Fruit fly (Drosophila melanogaster) whole organism, embryonic: Measurements from ENCODE around the gene CG12310.

Experiments used
- CG10267 ChIP-seq: fragments of 200-800 bp; sonication (Bioruptor generic); optimal IDR thresholded peaks from 2 replicates; lab custom pipeline; 2018; ENCODE audit warnings: missing biosample characterization, mild to moderate bottlenecking, missing genetic modification characterization, moderate library complexity
- CG10274 ChIP-seq: fragments of 200-800 bp; sonication (Bioruptor generic); optimal IDR thresholded peaks from 3 replicates; lab custom pipeline; 2017; ENCODE audit warnings: missing biosample characterization, mild to moderate bottlenecking, missing genetic modification characterization
- CG10321 ChIP-seq: fragments of 200-800 bp; sonication (Bioruptor generic); IDR thresholded peaks from 2 replicates; pipeline ENCODE4 v1.3.6; 2022; ENCODE audit warnings: missing biosample characterization, missing genetic modification characterization
- CG11085 ChIP-seq: fragments of 200-800 bp; sonication (Bioruptor generic); IDR thresholded peaks from 2 replicates; pipeline ENCODE4 v1.3.6; 2022; ENCODE audit warnings: missing biosample characterization, missing genetic modification characterization
- CG11723 ChIP-seq: fragments of 200-800 bp; sonication (Bioruptor generic); optimal IDR thresholded peaks from 2 replicates; lab custom pipeline; 2017; ENCODE audit warnings: missing biosample characterization, mild to moderate bottlenecking, missing genetic modification characterization
- CG14965 ChIP-seq: fragments of 200-800 bp; sonication (Bioruptor generic); optimal IDR thresholded peaks from 2 replicates; lab custom pipeline; 2016; ENCODE audit warnings: missing biosample characterization, missing genetic modification characterization, borderline replicate concordance
- CG15479 ChIP-seq: fragments of 200-800 bp; sonication (Bioruptor generic); optimal IDR thresholded peaks from 3 replicates; lab custom pipeline; 2019; ENCODE audit warnings: missing biosample characterization, mild to moderate bottlenecking, missing genetic modification characterization, moderate library complexity
- CG15696 ChIP-seq: fragments of 200-800 bp; sonication (Bioruptor generic); optimal IDR thresholded peaks from 2 replicates; lab custom pipeline; 2019; ENCODE audit warnings: missing biosample characterization, mild to moderate bottlenecking, missing genetic modification characterization, moderate library complexity
- CG16813 ChIP-seq: fragments of 200-800 bp; sonication (Bioruptor generic); IDR thresholded peaks from 3 replicates; pipeline ENCODE4 v1.3.6; 2022; ENCODE audit warnings: missing biosample characterization, missing genetic modification characterization; ENCODE audit not compliant: partially characterized antibody
- CG1792 ChIP-seq: fragments of 200-800 bp; sonication (Bioruptor generic); optimal IDR thresholded peaks from 2 replicates; lab custom pipeline; 2016; ENCODE audit warnings: missing biosample characterization, missing genetic modification characterization
- CG2889 ChIP-seq: fragments of 200-800 bp; sonication (Bioruptor generic); IDR thresholded peaks from 3 replicates; pipeline ENCODE4 v1.3.6; 2022; ENCODE audit warnings: missing biosample characterization, missing genetic modification characterization
- CG34376 ChIP-seq: fragments of 200-800 bp; sonication (Bioruptor generic); optimal IDR thresholded peaks from 2 replicates; lab custom pipeline; 2018; ENCODE audit warnings: missing biosample characterization, mild to moderate bottlenecking, missing genetic modification characterization
- CG4617 ChIP-seq: fragments of 200-800 bp; sonication (Bioruptor generic); optimal IDR thresholded peaks from 3 replicates; lab custom pipeline; 2016; ENCODE audit warnings: missing biosample characterization, missing genetic modification characterization, borderline replicate concordance
- CG4854 ChIP-seq: fragments of 200-800 bp; sonication (Bioruptor generic); optimal IDR thresholded peaks from 2 replicates; lab custom pipeline; 2016; ENCODE audit warnings: missing biosample characterization, missing genetic modification characterization, inconsistent platforms
- CG6654 ChIP-seq: fragments of 200-800 bp; sonication (Bioruptor generic); optimal IDR thresholded peaks from 2 replicates; lab custom pipeline; 2017; ENCODE audit warnings: missing biosample characterization, mild to moderate bottlenecking, missing genetic modification characterization
- CG7556 ChIP-seq: fragments of 200-800 bp; sonication (Bioruptor generic); optimal IDR thresholded peaks from 2 replicates; lab custom pipeline; 2017; ENCODE audit warnings: missing biosample characterization, mild to moderate bottlenecking, missing genetic modification characterization
- CG8924 ChIP-seq: fragments of 200-800 bp; optimal IDR thresholded peaks from 3 replicates; lab custom pipeline; 2019; ENCODE audit warnings: missing biosample characterization, mild to moderate bottlenecking, missing genetic modification characterization, moderate library complexity
- CG9727 ChIP-seq: fragments of 200-800 bp; sonication (Bioruptor generic); optimal IDR thresholded peaks from 3 replicates; lab custom pipeline; 2017; ENCODE audit warnings: missing biosample characterization, mild to moderate bottlenecking, missing genetic modification characterization
- CTCF ChIP-seq: fragments of 200-800 bp; sonication (Bioruptor generic); optimal IDR thresholded peaks from 2 replicates; lab custom pipeline; 2017; ENCODE audit warnings: missing biosample characterization, mild to moderate bottlenecking, missing genetic modification characterization, moderate library complexity
- Fer2 ChIP-seq: fragments of 200-800 bp; sonication (Bioruptor generic); optimal IDR thresholded peaks from 2 replicates; lab custom pipeline; 2018; ENCODE audit warnings: missing biosample characterization, mild to moderate bottlenecking, missing genetic modification characterization, moderate library complexity
- HLH4C ChIP-seq: fragments of 200-800 bp; sonication (Bioruptor generic); IDR thresholded peaks from 3 replicates; pipeline ENCODE4 v1.3.6; 2022; ENCODE audit warnings: missing biosample characterization, missing genetic modification characterization; ENCODE audit not compliant: partially characterized antibody
- Hey ChIP-seq: fragments of 200-800 bp; sonication (Bioruptor generic); optimal IDR thresholded peaks from 3 replicates; lab custom pipeline; 2018; ENCODE audit warnings: missing biosample characterization, mild to moderate bottlenecking, missing genetic modification characterization
- Hmr ChIP-seq: fragments of 200-800 bp; sonication (Bioruptor generic); optimal IDR thresholded peaks from 3 replicates; lab custom pipeline; 2017; ENCODE audit warnings: mild to moderate bottlenecking, missing biosample characterization, missing genetic modification reagents, missing genetic modification characterization
- MESR4 ChIP-seq: fragments of 200-800 bp; sonication (Bioruptor generic); optimal IDR thresholded peaks from 2 replicates; lab custom pipeline; 2018; ENCODE audit warnings: missing biosample characterization, mild to moderate bottlenecking, missing genetic modification characterization, moderate library complexity
- NC2β ChIP-seq: fragments of 200-800 bp; sonication (Bioruptor generic); optimal IDR thresholded peaks from 2 replicates; lab custom pipeline; 2016; ENCODE audit warnings: missing biosample characterization, missing genetic modification characterization
- Opbp ChIP-seq: fragments of 200-800 bp; sonication (Bioruptor generic); IDR thresholded peaks from 3 replicates; pipeline ENCODE4 v1.3.6; 2022; ENCODE audit warnings: missing biosample characterization, missing genetic modification characterization; ENCODE audit not compliant: partially characterized antibody
- Scr ChIP-seq: fragments of 200-800 bp; sonication (Bioruptor generic); IDR thresholded peaks from 2 replicates; pipeline ENCODE4 v1.3.6; 2022; ENCODE audit warnings: missing biosample characterization, missing genetic modification characterization; ENCODE audit not compliant: partially characterized antibody
- Trl ChIP-seq, 3 experiments: fragments of >200 bp in 2 of 3; fragments of 200-800 bp in 1 of 3; sonication (Bioruptor generic) in 1 of 3; optimal IDR thresholded peaks; 2 replicates in 1 of 3; 3 replicates in 2 of 3; lab custom pipeline; 2016 to 2017; ENCODE audit warnings: missing biosample characterization in 1 of 3, missing genetic modification characterization in 1 of 3
- abd-A ChIP-seq: fragments of 200-800 bp; sonication (Bioruptor generic); optimal IDR thresholded peaks from 3 replicates; lab custom pipeline; 2019; ENCODE audit warnings: missing biosample characterization, mild to moderate bottlenecking, missing genetic modification characterization, moderate library complexity
- ash1 ChIP-seq: fragments of 200-800 bp; sonication (Bioruptor generic); optimal IDR thresholded peaks from 2 replicates; lab custom pipeline; 2018; ENCODE audit warnings: missing biosample characterization, mild to moderate bottlenecking, missing genetic modification characterization
- bowl ChIP-seq: fragments of 200-800 bp; sonication (Bioruptor generic); IDR thresholded peaks from 2 replicates; pipeline ENCODE4 v1.3.6; 2022; ENCODE audit warnings: missing biosample characterization, missing genetic modification characterization
- corto ChIP-seq: fragments of 200-800 bp; sonication (Bioruptor generic); optimal IDR thresholded peaks from 2 replicates; lab custom pipeline; 2016; ENCODE audit warnings: missing biosample characterization, mild to moderate bottlenecking, missing genetic modification characterization, moderate library complexity
- dan ChIP-seq: fragments of 200-800 bp; sonication (Bioruptor generic); IDR thresholded peaks from 2 replicates; pipeline ENCODE4 v1.3.6; 2022; ENCODE audit warnings: missing biosample characterization, missing genetic modification characterization
- disco-r ChIP-seq: fragments of 200-800 bp; sonication (Bioruptor generic); optimal IDR thresholded peaks from 2 replicates; lab custom pipeline; 2016; ENCODE audit warnings: missing biosample characterization, missing genetic modification characterization
- dm ChIP-seq: fragments of 200-800 bp; sonication (Bioruptor generic); optimal IDR thresholded peaks from 3 replicates; lab custom pipeline; 2016; ENCODE audit warnings: missing biosample characterization, missing genetic modification characterization
- dysf ChIP-seq: fragments of 200-800 bp; sonication (Bioruptor generic); IDR thresholded peaks from 3 replicates; pipeline ENCODE4 v1.3.6; 2022; ENCODE audit warnings: missing biosample characterization, missing genetic modification characterization
- fd64A ChIP-seq: fragments of 200-800 bp; sonication (Bioruptor generic); optimal IDR thresholded peaks from 3 replicates; lab custom pipeline; 2018; ENCODE audit warnings: missing biosample characterization, mild to moderate bottlenecking, missing genetic modification characterization
- hbn ChIP-seq: fragments of 200-800 bp; sonication (Bioruptor generic); IDR thresholded peaks from 2 replicates; pipeline ENCODE4 v1.3.6; 2022; ENCODE audit warnings: missing biosample characterization, missing genetic modification characterization; ENCODE audit not compliant: partially characterized antibody
- kay ChIP-seq: fragments of 200-800 bp; sonication (Bioruptor generic); optimal IDR thresholded peaks from 2 replicates; lab custom pipeline; 2016; ENCODE audit warnings: missing biosample characterization, missing genetic modification characterization
- mam ChIP-seq: fragments of 200-800 bp; sonication (Bioruptor generic); optimal IDR thresholded peaks from 3 replicates; lab custom pipeline; 2016; ENCODE audit warnings: missing biosample characterization, missing genetic modification characterization
- pros ChIP-seq: fragments of 200-800 bp; sonication (Bioruptor generic); optimal IDR thresholded peaks from 3 replicates; lab custom pipeline; 2019; ENCODE audit warnings: missing biosample characterization, mild to moderate bottlenecking, missing genetic modification characterization, moderate library complexity
- row ChIP-seq: fragments of 200-800 bp; sonication (Bioruptor generic); IDR thresholded peaks from 3 replicates; pipeline ENCODE4 v1.3.6; 2022; ENCODE audit warnings: missing biosample characterization, missing genetic modification characterization
- scrt ChIP-seq: fragments of 200-800 bp; sonication (Bioruptor generic); optimal IDR thresholded peaks from 2 replicates; lab custom pipeline; 2018; ENCODE audit warnings: missing biosample characterization, mild to moderate bottlenecking, missing genetic modification characterization, moderate library complexity
- stc ChIP-seq: fragments of 200-800 bp; sonication (Bioruptor generic); IDR thresholded peaks from 2 replicates; pipeline ENCODE4 v1.3.6; 2022; ENCODE audit warnings: missing biosample characterization, missing genetic modification characterization
- vfl ChIP-seq: fragments of 200-800 bp; sonication (Bioruptor generic); optimal IDR thresholded peaks from 2 replicates; lab custom pipeline; 2016; ENCODE audit warnings: missing biosample characterization, missing genetic modification characterization
- vvl ChIP-seq: fragments of 200-800 bp; sonication (Bioruptor generic); IDR thresholded peaks from 2 replicates; pipeline ENCODE4 v1.3.6; 2022; ENCODE audit warnings: missing biosample characterization, missing genetic modification characterization
- zen ChIP-seq: fragments of 200-800 bp; sonication (Bioruptor generic); optimal IDR thresholded peaks from 3 replicates; lab custom pipeline; 2018; ENCODE audit warnings: missing biosample characterization, mild to moderate bottlenecking, missing genetic modification characterization, moderate library complexity
- zfh2 ChIP-seq: fragments of 200-800 bp; sonication (Bioruptor generic); optimal IDR thresholded peaks from 2 replicates; lab custom pipeline; 2016; ENCODE audit warnings: missing biosample characterization, missing genetic modification characterization

Gene CG12310

dm6 chr3L:15021008-15021407 is 29.6 kb downstream of the CG12310 start (continued):
- TF ChIP-seq CG14965 (GFP tag; lab: Kevin White, UChicago) = no peak
- TF ChIP-seq CG11723 (GFP tag; lab: Kevin White, UChicago) = no peak
- no peak for TF ChIP-seq row (GFP tag; lab: Robert Waterston, UW)
- no peak for TF ChIP-seq scrt (GFP tag; lab: Kevin White, UChicago)
- peak in 1 of 2 experiments; percentile 47 for TF ChIP-seq Trl (optimal IDR thresholded peaks at IDR 0.05; lab: Kevin White, UChicago)
- TF ChIP-seq Trl (GFP tag; optimal IDR thresholded peaks at IDR 0.05; lab: Kevin White, UChicago) = no peak
- no peak for TF ChIP-seq CG7556
- peak; percentile 91 for TF ChIP-seq pros
- TF ChIP-seq CG15696 (tag; lab: Kevin White, UChicago) = no peak
- TF ChIP-seq CG11085 (GFP tag; lab: Robert Waterston, UW) = no peak
- TF ChIP-seq fd64A (GFP tag; lab: Kevin White, UChicago) = no peak
- TF ChIP-seq CG4854 (GFP tag; lab: Kevin White, UChicago) = no peak
- no peak for TF ChIP-seq corto (GFP tag; lab: Kevin White, UChicago)
- TF ChIP-seq Scr (GFP tag; lab: Robert Waterston, UW) = no peak
- TF ChIP-seq CG8924 = peak; percentile 59
- no peak for TF ChIP-seq CTCF (GFP tag; lab: Kevin White, UChicago)
- no peak for TF ChIP-seq disco-r (GFP tag; lab: Kevin White, UChicago)
- TF ChIP-seq abd-A (tag; lab: Kevin White, UChicago) = peak; percentile 59
- no peak for TF ChIP-seq Hmr (GFP tag; lab: Kevin White, UChicago)
- no peak for TF ChIP-seq NC2β (GFP tag; lab: Kevin White, UChicago)
- no peak for TF ChIP-seq zfh2 (GFP tag; lab: Kevin White, UChicago)
- TF ChIP-seq CG6654 (GFP tag; lab: Kevin White, UChicago) = no peak
- TF ChIP-seq Fer2 (tag; lab: Kevin White, UChicago) = no peak

dm6 chr3L:15013957-15014692 is 36.5 kb downstream of the CG12310 start, which contains the start of gene Reck:
Reck (minus strand) TSS chr3L:15014062.
- TF ChIP-seq hbn (GFP tag; lab: Robert Waterston, UW) = no peak
- peak; percentile 32 for TF ChIP-seq CG34376 (GFP tag; lab: Kevin White, UChicago)
- TF ChIP-seq zen (tag; lab: Kevin White, UChicago) = peak; percentile 81
- TF ChIP-seq ash1 (GFP tag; lab: Kevin White, UChicago) = no peak
- TF ChIP-seq vvl (GFP tag; lab: Robert Waterston, UW) = peak; percentile 93
- no peak for TF ChIP-seq vfl (GFP tag; lab: Kevin White, UChicago)
- peak; percentile 14 for TF ChIP-seq kay (GFP tag; lab: Kevin White, UChicago)
- peak; percentile 15 for TF ChIP-seq CG6654 (GFP tag; lab: Kevin White, UChicago)
- peak; percentile 45 for TF ChIP-seq CG10274 (GFP tag; lab: Kevin White, UChicago)
- TF ChIP-seq dan (GFP tag; lab: Robert Waterston, UW) = no peak
- TF ChIP-seq CG9727 (GFP tag; lab: Kevin White, UChicago) = peak; percentile 87
- peak; percentile 54; the same call in 2 of the 3 replicates for TF ChIP-seq CG2889 (GFP tag; lab: Robert Waterston, UW)
- TF ChIP-seq Hey = no peak
- TF ChIP-seq CG16813 (GFP tag; lab: Robert Waterston, UW) = no peak
- TF ChIP-seq CG15479 = no peak
- peak; percentile 49 for TF ChIP-seq bowl
- TF ChIP-seq HLH4C (GFP tag; lab: Robert Waterston, UW) = no peak
- TF ChIP-seq CG10267 = peak; percentile 88
- TF ChIP-seq CG4617 = peak; percentile 1
- no peak for TF ChIP-seq Opbp
- peak; percentile 79 for TF ChIP-seq dysf
- TF ChIP-seq CG1792 (GFP tag; lab: Kevin White, UChicago) = peak; percentile 3
- no peak for TF ChIP-seq dm
- peak; percentile 59; the same call in 1 of the 2 replicates for TF ChIP-seq CG10321 (GFP tag; lab: Robert Waterston, UW)
- TF ChIP-seq stc = peak; percentile 85
- TF ChIP-seq MESR4 (GFP tag; lab: Kevin White, UChicago) = peak; percentile 1
- TF ChIP-seq mam = peak; percentile 56
